Worm (Caenorhabditis elegans): ENCODE measurements around the gene M163.9.

The M163.9 gene

ce11 chrX:14476625-14477257 lies 7.4 kb downstream of the M163.9 start (continued):
- TF ChIP-seq ZK546.5 (tag; optimal IDR thresholded peaks at IDR 0.05) (no peak), lin-13 (GFP tag; optimal IDR thresholded peaks at IDR 0.05) (peak; percentile 11), mxl-2 (GFP tag; conservative IDR thresholded peaks at IDR 0.05) (0 out of 2 replicates have a peak, but pooled peaks have one; percentile 45), mdt-29 (GFP tag; IDR thresholded peaks at IDR 0.05) (0 out of 2 replicates have a peak, but pooled peaks have one; percentile 11), mxl-3 (GFP tag; optimal IDR thresholded peaks at IDR 0.05) (peak; percentile 36), mdl-1 (tag; optimal IDR thresholded peaks at IDR 0.05) (peak in 1 of 2 experiments; percentile 1), F26F4.8 (GFP tag; conservative IDR thresholded peaks at IDR 0.05) (peak; percentile 58; the same call in 1 of the 2 replicates), nhr-6 (tag; optimal IDR thresholded peaks at IDR 0.05) (no peak), nhr-111 (GFP tag; optimal IDR thresholded peaks at IDR 0.05) (peak; percentile 63), nhr-77 (tag; optimal IDR thresholded peaks at IDR 0.05) (no peak), dmd-6 (GFP tag; IDR thresholded peaks at IDR 0.05) (peak; percentile 63), zag-1 (tag; optimal IDR thresholded peaks at IDR 0.05) (no peak), zip-2 (tag; optimal IDR thresholded peaks at IDR 0.05) (peak; percentile 100), lim-7 (GFP tag; IDR thresholded peaks at IDR 0.05) (peak; percentile 68; the same call in 1 of the 2 replicates), gei-8 (GFP tag; optimal IDR thresholded peaks at IDR 0.05) (no peak), egl-27 (tag; optimal IDR thresholded peaks at IDR 0.05) (no peak), ceh-82 (tag; optimal IDR thresholded peaks at IDR 0.05) (no peak), dmd-9 (GFP tag; IDR thresholded peaks at IDR 0.05) (peak; percentile 56; the same call in 1 of the 2 replicates), hlh-11 (tag; optimal IDR thresholded peaks at IDR 0.05) (no peak), nhr-48 (tag; optimal IDR thresholded peaks at IDR 0.05) (peak; percentile 47), spr-3 (GFP tag; optimal IDR thresholded peaks at IDR 0.05) (peak; percentile 73), sdz-12 (GFP tag; optimal IDR thresholded peaks at IDR 0.05) (peak; percentile 39), dmd-8 (GFP tag; IDR thresholded peaks at IDR 0.05) (peak; percentile 59; the same call in 1 of the 2 replicates), tra-1 (GFP tag; IDR thresholded peaks at IDR 0.05) (peak; percentile 64), daf-8 (GFP tag; IDR thresholded peaks at IDR 0.05) (0 out of 2 replicates have a peak, but pooled peaks have one; percentile 54), ces-1 (GFP tag; optimal IDR thresholded peaks at IDR 0.05) (no peak), F44E2.7 (GFP tag; IDR thresholded peaks at IDR 0.05) (0 out of 2 replicates have a peak, but pooled peaks have one; percentile 12), lin-39 (tag; optimal IDR thresholded peaks at IDR 0.05) (no peak), attf-4 (tag; optimal IDR thresholded peaks at IDR 0.05) (no peak), snpc-4 (tag; optimal IDR thresholded peaks at IDR 0.05) (peak; percentile 93), unc-39 (tag; optimal IDR thresholded peaks at IDR 0.05) (no peak), madf-9 (GFP tag; conservative IDR thresholded peaks at IDR 0.05) (peak; percentile 66), aly-2 (tag; optimal IDR thresholded peaks at IDR 0.05) (no peak), ztf-11 (tag; optimal IDR thresholded peaks at IDR 0.05) (no peak), zfp-2 (tag; optimal IDR thresholded peaks at IDR 0.05) (no peak), snpc-1.2 (GFP tag; IDR thresholded peaks at IDR 0.05) (no peak), ZK337.2 (GFP tag; IDR thresholded peaks at IDR 0.05) (peak; percentile 49; the same call in 1 of the 2 replicates)

ce11 chrX:14477338-14477737 lies 8.0 kb downstream of the M163.9 start:
- TF ChIP-seq nhr-6 (tag; optimal IDR thresholded peaks at IDR 0.05): no peak
- TF ChIP-seq lin-38 (GFP tag; IDR thresholded peaks at IDR 0.05): no peak; the same call in 1 of the 2 replicates
- TF ChIP-seq aha-1 (tag): no peak
- no peak for TF ChIP-seq unc-130 (GFP tag; optimal IDR thresholded peaks at IDR 0.05)
- no peak for TF ChIP-seq madf-9 (GFP tag; conservative IDR thresholded peaks at IDR 0.05)
- no peak for TF ChIP-seq ceh-82 (tag; optimal IDR thresholded peaks at IDR 0.05)
- no peak for TF ChIP-seq duxl-1 (tag; optimal IDR thresholded peaks at IDR 0.05; ENCODE audit: poor library complexity)
- no peak for TF ChIP-seq lin-39 (tag; optimal IDR thresholded peaks at IDR 0.05)
- TF ChIP-seq nhr-11 (tag; optimal IDR thresholded peaks at IDR 0.05): no peak
- TF ChIP-seq lin-15B (tag; optimal IDR thresholded peaks at IDR 0.05): no peak
- TF ChIP-seq T20F7.1 (GFP tag; optimal IDR thresholded peaks at IDR 0.05): no peak
- TF ChIP-seq hif-1 (tag; optimal IDR thresholded peaks at IDR 0.05): no peak
- no peak; the same call in 1 of the 2 replicates for TF ChIP-seq T26A8.4 (GFP tag; IDR thresholded peaks at IDR 0.05)
- TF ChIP-seq nhr-77 (tag; optimal IDR thresholded peaks at IDR 0.05): no peak
- peak; percentile 14 for TF ChIP-seq nhr-102 (tag; optimal IDR thresholded peaks at IDR 0.05)
- TF ChIP-seq nhr-48 (tag; optimal IDR thresholded peaks at IDR 0.05): no peak
- TF ChIP-seq Y105C5A.15 (GFP tag; IDR thresholded peaks at IDR 0.05): peak; percentile 79; the same call in 1 of the 2 replicates
- no peak for TF ChIP-seq vab-7 (GFP tag; IDR thresholded peaks at IDR 0.05)
- TF ChIP-seq F37D6.2 (tag; optimal IDR thresholded peaks at IDR 0.05): no peak
- no peak for TF ChIP-seq arid-1 (GFP tag; conservative IDR thresholded peaks at IDR 0.05)
- TF ChIP-seq unc-39 (tag; optimal IDR thresholded peaks at IDR 0.05): no peak
